Worm (Caenorhabditis elegans): ENCODE data around the gene eri-12.

DNA sequence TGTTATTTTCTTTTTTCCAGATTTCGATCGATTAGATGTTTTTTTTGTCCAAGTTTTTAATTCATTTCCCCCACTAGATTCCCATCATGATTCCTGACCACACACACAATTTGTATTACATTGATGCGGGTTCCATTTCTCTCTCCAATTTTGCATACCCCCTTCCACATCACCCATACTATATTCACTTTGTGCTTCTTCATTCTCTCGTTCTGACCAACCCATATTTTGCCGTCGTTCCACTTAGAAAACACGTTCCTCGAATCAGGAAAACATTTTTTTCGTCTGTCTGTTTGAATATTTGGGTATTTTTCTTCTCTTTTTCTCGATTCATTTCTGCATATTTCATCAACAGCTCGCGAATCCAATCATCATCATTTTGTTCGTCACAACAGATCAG, 50.8 kb downstream of the eri-12 start:
- TF ChIP-seq ama-1 (optimal IDR thresholded peaks at IDR 0.05) (no peak), scrt-1 (GFP tag; IDR thresholded peaks at IDR 0.05) (no peak)
